Fruit fly (Drosophila melanogaster): ENCODE data around the gene CG17145.

DNA sequence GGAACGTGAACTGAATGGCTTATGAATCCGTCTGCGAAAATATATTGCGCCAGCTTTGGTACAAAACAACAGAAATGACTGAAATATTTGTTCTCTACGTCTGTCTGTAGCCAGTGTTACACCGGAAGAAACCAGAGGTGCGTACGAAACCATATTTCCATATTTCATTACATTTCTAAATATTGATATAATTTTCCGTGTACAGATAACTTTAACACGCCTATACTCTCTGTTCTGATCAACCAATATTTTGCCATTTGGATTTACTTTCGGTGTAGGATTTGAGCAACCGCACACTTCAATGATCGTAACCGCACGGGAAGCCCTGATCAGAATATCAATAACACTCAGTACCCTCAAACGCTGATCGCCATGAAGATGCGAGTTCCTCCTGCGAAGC lies 26.9 kb upstream of the CG17145 start:
- TF ChIP-seq ttk (optimal IDR thresholded peaks at IDR 0.05) (no peak), Myc (optimal IDR thresholded peaks at IDR 0.05) (no peak), h (optimal IDR thresholded peaks at IDR 0.05) (no peak), insv (optimal IDR thresholded peaks at IDR 0.05) (no peak), psq (optimal IDR thresholded peaks at IDR 0.05) (no peak), Sin3A (optimal IDR thresholded peaks at IDR 0.05) (no peak)
